Fruit fly (Drosophila melanogaster) whole organism: ENCODE results near the gene GramD1B.

ENCODE experiments used
- CG8478 ChIP-seq: fragments of >200 bp; optimal IDR thresholded peaks from 2 replicates; lab custom pipeline; 2018; ENCODE audit warnings: inconsistent platforms
- EcR ChIP-seq, 2 experiments: fragments of >200 bp; optimal IDR thresholded peaks; 2 replicates each; lab custom pipeline; 2017; ENCODE audit warnings: missing biosample characterization in 2 of 2, missing genetic modification characterization in 2 of 2, missing genetic modification reagents in 2 of 2
- pan ChIP-seq: fragments of >200 bp; optimal IDR thresholded peaks from 2 replicates; lab custom pipeline; 2017
- psq ChIP-seq: fragments of >200 bp; optimal IDR thresholded peaks from 2 replicates; lab custom pipeline; 2017
- usp ChIP-seq: fragments of >200 bp; optimal IDR thresholded peaks from 2 replicates; lab custom pipeline; 2017; ENCODE audit warnings: missing biosample characterization, missing genetic modification characterization, mixed read lengths

- TF ChIP-seq psq (no peak), usp (no peak), EcR (GFP tag; optimal IDR thresholded peaks at IDR 0.05; lab: Kevin White, UChicago) (no peak), pan (no peak), CG8478 (no peak)
These were observed 3.4 kb downstream of the GramD1B start for dm6 chr2L:3369822-3370221.
